Fruit fly (Drosophila melanogaster): ENCODE measurements around the gene CG42613.

dm6 chr3R:18910336-18910735 lies 18.7 kb upstream of the CG42613 start:
- no peak for TF ChIP-seq fd59A (GFP tag; optimal IDR thresholded peaks at IDR 0.05)
- no peak for TF ChIP-seq CG16779 (tag; optimal IDR thresholded peaks at IDR 0.05)
- TF ChIP-seq eg (GFP tag; IDR thresholded peaks at IDR 0.05), result no peak
- no peak for TF ChIP-seq fd85E (GFP tag; optimal IDR thresholded peaks at IDR 0.05)
- TF ChIP-seq Hr39 (GFP tag; optimal IDR thresholded peaks at IDR 0.05), result no peak
- TF ChIP-seq dac (GFP tag; optimal IDR thresholded peaks at IDR 0.05), result no peak
- TF ChIP-seq Eip78C (GFP tag), result no peak
- TF ChIP-seq svp (GFP tag), result no peak
- no peak for TF ChIP-seq ss (GFP tag; optimal IDR thresholded peaks at IDR 0.05)
